Worm (Caenorhabditis elegans) whole organism, late embryonic: Measurements from ENCODE around the gene srgp-1.

ENCODE experiments used
- ama-1 ChIP-seq: fragments of 150-350 bp; optimal IDR thresholded peaks from 2 replicates; lab custom pipeline; 2014
- ceh-31 ChIP-seq: sonication (generic microtip); optimal IDR thresholded peaks from 2 replicates; lab custom pipeline; 2016; ENCODE audit warnings: missing genetic modification characterization, missing compliant biosample characterization
- ceh-6 ChIP-seq: fragments of 200-800 bp; sonication (Bioruptor generic); optimal IDR thresholded peaks from 2 replicates; lab custom pipeline; 2018; ENCODE audit warnings: mild to moderate bottlenecking, missing genetic modification characterization, missing compliant biosample characterization
- dmd-4 ChIP-seq: sonication (generic microtip); optimal IDR thresholded peaks from 2 replicates; lab custom pipeline; 2016; ENCODE audit warnings: borderline replicate concordance, missing genetic modification characterization, missing compliant biosample characterization
- dve-1 ChIP-seq: sonication (generic microtip); optimal IDR thresholded peaks from 2 replicates; lab custom pipeline; 2017; ENCODE audit warnings: antibody characterized with exemption, mild to moderate bottlenecking, missing genetic modification characterization, missing compliant biosample characterization
- elt-2 ChIP-seq: sonication (generic microtip); optimal IDR thresholded peaks from 2 replicates; lab custom pipeline; 2016; ENCODE audit warnings: missing genetic modification reagents, missing genetic modification characterization, missing compliant biosample characterization
- elt-4 ChIP-seq: sonication (generic microtip); optimal IDR thresholded peaks from 2 replicates; lab custom pipeline; 2016; ENCODE audit warnings: missing genetic modification characterization, missing compliant biosample characterization
- ets-4 ChIP-seq: sonication (generic microtip); optimal IDR thresholded peaks from 2 replicates; lab custom pipeline; 2016; ENCODE audit warnings: missing genetic modification characterization, missing compliant biosample characterization
- fax-1 ChIP-seq: sonication (generic microtip); optimal IDR thresholded peaks from 2 replicates; lab custom pipeline; 2016; ENCODE audit warnings: missing genotype, missing genetic modification characterization, missing compliant biosample characterization
- mec-3 ChIP-seq: sonication (generic microtip); optimal IDR thresholded peaks from 2 replicates; lab custom pipeline; 2016; ENCODE audit warnings: borderline replicate concordance, missing genetic modification characterization, missing compliant biosample characterization
- nhr-11 ChIP-seq: fragments of 150-350 bp; optimal IDR thresholded peaks from 2 replicates; lab custom pipeline; 2014; ENCODE audit warnings: missing biosample characterization, missing genetic modification characterization
- pqm-1 ChIP-seq: sonication (generic microtip); optimal IDR thresholded peaks from 2 replicates; lab custom pipeline; 2016; ENCODE audit warnings: missing genetic modification characterization, missing compliant biosample characterization
- pros-1 ChIP-seq: fragments of 150-350 bp; optimal IDR thresholded peaks from 2 replicates; lab custom pipeline; 2014; ENCODE audit warnings: missing biosample characterization, missing genetic modification reagents, missing genetic modification characterization
- sox-2 ChIP-seq: fragments of 200-800 bp; sonication (Bioruptor generic); IDR thresholded peaks from 2 replicates; pipeline ENCODE4 v1.3.6; 2022; ENCODE audit warnings: missing genetic modification reagents, missing genetic modification characterization, missing compliant biosample characterization

DNA sequence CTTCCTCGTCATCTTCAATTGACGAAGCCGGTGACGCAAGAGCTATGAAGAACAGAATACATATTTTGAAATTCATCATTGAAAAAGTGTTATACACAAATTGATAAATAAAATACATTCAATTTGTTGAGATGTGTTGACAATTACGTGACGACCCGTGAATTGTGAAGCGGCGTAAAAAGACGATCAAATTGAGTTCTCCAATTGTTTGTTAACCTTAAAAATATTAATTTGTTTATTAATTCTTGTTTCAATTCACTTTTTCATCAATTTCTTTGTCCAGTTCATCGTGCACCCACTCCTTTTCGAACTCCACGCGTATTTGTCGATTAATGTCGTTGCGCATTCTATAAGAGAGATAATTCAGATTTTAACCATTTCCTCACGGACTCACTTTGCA, 21.9 kb downstream of the srgp-1 start, which contains the start of gene spe-36:
- TF ChIP-seq pqm-1 (tag; lab: Kevin White, UChicago) (no peak), ets-4 (tag; lab: Kevin White, UChicago) (no peak), ceh-31 (tag; lab: Kevin White, UChicago) (no peak), pros-1 (tag; lab: Kevin White, UChicago) (no peak), dmd-4 (tag; lab: Kevin White, UChicago) (no peak), dve-1 (tag; lab: Kevin White, UChicago) (no peak), nhr-11 (tag; lab: Kevin White, UChicago) (no peak), elt-2 (tag; lab: Kevin White, UChicago) (no peak), ceh-6 (GFP tag; lab: Kevin White, UChicago) (no peak), fax-1 (tag; lab: Kevin White, UChicago) (no peak), sox-2 (GFP tag; lab: Robert Waterston, UW) (no peak), ama-1 (lab: Kevin White, UChicago) (no peak), elt-4 (tag; lab: Kevin White, UChicago) (no peak), mec-3 (tag; lab: Kevin White, UChicago) (no peak)
